Worm (Caenorhabditis elegans) whole organism, young adult: ENCODE data around the gene str-255.
A peak's percentile ranks its signal among the peaks of the same experiment; 100 is the strongest.

Source experiments
- B0035.1 ChIP-seq: sonication (generic microtip); optimal IDR thresholded peaks from 2 replicates; lab custom pipeline; 2016; ENCODE audit warnings: missing genetic modification characterization, mild to moderate bottlenecking, missing compliant biosample characterization, missing genotype, missing genetic modification reagents
- B0336.3 ChIP-seq: fragments of 200-800 bp; sonication (Bioruptor generic); IDR thresholded peaks from 2 replicates; pipeline ENCODE4 v1.3.6; 2022; ENCODE audit warnings: missing genetic modification characterization, missing compliant biosample characterization
- C17E4.6 ChIP-seq: fragments of 200-800 bp; sonication (Bioruptor generic); IDR thresholded peaks from 2 replicates; pipeline ENCODE4 v1.3.6; 2022; ENCODE audit warnings: missing genetic modification reagents, missing genetic modification characterization, missing compliant biosample characterization
- D2030.7 ChIP-seq: fragments of 200-800 bp; sonication (Bioruptor generic); IDR thresholded peaks from 2 replicates; pipeline ENCODE4 v1.3.6; 2022; ENCODE audit warnings: missing genetic modification reagents, missing genetic modification characterization, missing compliant biosample characterization
- K12H6.12 ChIP-seq: fragments of 200-800 bp; sonication (Bioruptor generic); optimal IDR thresholded peaks from 2 replicates; lab custom pipeline; 2018; ENCODE audit warnings: mild to moderate bottlenecking, missing genetic modification characterization, missing compliant biosample characterization
- Y53F4B.3 ChIP-seq: fragments of 200-800 bp; sonication (Bioruptor generic); IDR thresholded peaks from 2 replicates; pipeline ENCODE4 v1.3.6; 2022; ENCODE audit warnings: missing genetic modification reagents, missing genetic modification characterization, missing compliant biosample characterization
- Y53G8AR.9 ChIP-seq: fragments of 200-800 bp; sonication (Bioruptor generic); conservative IDR thresholded peaks from 2 replicates; pipeline ENCODE4 v1.3.6; 2022; ENCODE audit warnings: missing genetic modification reagents, missing genetic modification characterization, missing compliant biosample characterization
- Y56A3A.18 ChIP-seq: fragments of 200-800 bp; sonication (Bioruptor generic); IDR thresholded peaks from 2 replicates; pipeline ENCODE4 v1.3.6; 2022; ENCODE audit warnings: missing genetic modification reagents, missing genetic modification characterization, missing compliant biosample characterization
- Y67H2A.10 ChIP-seq: fragments of 200-800 bp; sonication (Bioruptor generic); conservative IDR thresholded peaks from 2 replicates; pipeline ENCODE4 v1.3.6; 2022; ENCODE audit warnings: missing genetic modification reagents, missing genetic modification characterization, missing compliant biosample characterization
- Y79H2A.3 ChIP-seq: fragments of 200-800 bp; sonication (Bioruptor generic); conservative IDR thresholded peaks from 2 replicates; pipeline ENCODE4 v1.3.6; 2022; ENCODE audit warnings: missing genetic modification reagents, missing genetic modification characterization, missing compliant biosample characterization
- atf-7 ChIP-seq: sonication (generic microtip); optimal IDR thresholded peaks from 2 replicates; lab custom pipeline; 2017; ENCODE audit warnings: mild to moderate bottlenecking, missing genetic modification characterization, missing compliant biosample characterization
- bed-1 ChIP-seq: fragments of 200-800 bp; sonication (Bioruptor generic); IDR thresholded peaks from 2 replicates; pipeline ENCODE4 v1.3.6; 2022; ENCODE audit warnings: missing genetic modification reagents, missing genetic modification characterization, missing compliant biosample characterization
- bed-2 ChIP-seq: fragments of 200-800 bp; sonication (Bioruptor generic); IDR thresholded peaks from 2 replicates; pipeline ENCODE4 v1.3.6; 2022; ENCODE audit warnings: missing genetic modification reagents, missing genetic modification characterization, missing compliant biosample characterization
- ceh-58 ChIP-seq: fragments of 200-800 bp; sonication (Bioruptor generic); IDR thresholded peaks from 2 replicates; pipeline ENCODE4 v1.3.6; 2022; ENCODE audit warnings: missing genetic modification characterization, missing compliant biosample characterization
- ceh-79 ChIP-seq: sonication (generic microtip); optimal IDR thresholded peaks from 2 replicates; lab custom pipeline; 2017; ENCODE audit warnings: mild to moderate bottlenecking, missing genetic modification characterization, missing compliant biosample characterization
- ceh-91 ChIP-seq: fragments of 200-800 bp; sonication (Bioruptor generic); IDR thresholded peaks from 2 replicates; pipeline ENCODE4 v1.3.6; 2022; ENCODE audit warnings: missing genetic modification reagents, missing genetic modification characterization, missing compliant biosample characterization
- die-1 ChIP-seq: sonication (generic microtip); optimal IDR thresholded peaks from 2 replicates; lab custom pipeline; 2016; ENCODE audit warnings: missing genotype, mild to moderate bottlenecking, missing genetic modification characterization, missing compliant biosample characterization
- efl-1 ChIP-seq: fragments of 150-350 bp; optimal IDR thresholded peaks from 2 replicates; lab custom pipeline; 2014; ENCODE audit warnings: missing biosample characterization, missing genetic modification reagents, missing genetic modification characterization
- egl-44 ChIP-seq: fragments of 200-800 bp; sonication (Bioruptor generic); IDR thresholded peaks from 2 replicates; pipeline ENCODE4 v1.3.6; 2022; ENCODE audit warnings: missing genetic modification reagents, missing genetic modification characterization, missing compliant biosample characterization
- egrh-3 ChIP-seq: fragments of 200-800 bp; sonication (Bioruptor generic); IDR thresholded peaks from 2 replicates; pipeline ENCODE4 v1.3.6; 2022; ENCODE audit warnings: missing genetic modification reagents, missing genetic modification characterization, missing compliant biosample characterization
- hlh-12 ChIP-seq: sonication (generic microtip); optimal IDR thresholded peaks from 2 replicates; lab custom pipeline; 2016; ENCODE audit warnings: missing genetic modification characterization, missing compliant biosample characterization
- hlh-26 ChIP-seq: fragments of 200-800 bp; sonication (Bioruptor generic); conservative IDR thresholded peaks from 2 replicates; pipeline ENCODE4 v1.3.6; 2022; ENCODE audit warnings: missing genetic modification reagents, missing genetic modification characterization, missing compliant biosample characterization
- hsf-1 ChIP-seq: fragments of 200-800 bp; sonication (Bioruptor generic); IDR thresholded peaks from 2 replicates; pipeline ENCODE4 v1.3.6; 2022; ENCODE audit warnings: missing genetic modification reagents, missing genetic modification characterization, missing compliant biosample characterization
- lin-40 ChIP-seq: sonication (generic microtip); optimal IDR thresholded peaks from 2 replicates; lab custom pipeline; 2016; ENCODE audit warnings: missing genetic modification characterization, mild to moderate bottlenecking, missing compliant biosample characterization, missing genotype, missing genetic modification reagents
- lsy-27 ChIP-seq: sonication (generic microtip); optimal IDR thresholded peaks from 2 replicates; lab custom pipeline; 2017; ENCODE audit warnings: missing genetic modification characterization, mild to moderate bottlenecking, missing compliant biosample characterization, antibody characterized with exemption, missing genotype, borderline replicate concordance; ENCODE audit not compliant: insufficient read depth
- madf-3 ChIP-seq: fragments of 200-800 bp; sonication (Bioruptor generic); IDR thresholded peaks from 2 replicates; pipeline ENCODE4 v1.3.6; 2022; ENCODE audit warnings: missing genetic modification reagents, missing genetic modification characterization, missing compliant biosample characterization
- madf-8 ChIP-seq: fragments of 200-800 bp; sonication (Bioruptor generic); conservative IDR thresholded peaks from 2 replicates; pipeline ENCODE4 v1.3.6; 2022; ENCODE audit warnings: missing genetic modification reagents, missing genetic modification characterization, missing compliant biosample characterization
- mcd-1 ChIP-seq: fragments of 200-800 bp; sonication (Bioruptor generic); IDR thresholded peaks from 2 replicates; pipeline ENCODE4 v1.3.6; 2022; ENCODE audit warnings: missing genetic modification reagents, missing genetic modification characterization, missing compliant biosample characterization
- mel-28 ChIP-seq: sonication (generic microtip); optimal IDR thresholded peaks from 2 replicates; lab custom pipeline; 2016; ENCODE audit warnings: borderline replicate concordance, mild to moderate bottlenecking, missing genetic modification characterization, missing compliant biosample characterization
- nfyb-1 ChIP-seq: fragments of 200-800 bp; sonication (Bioruptor generic); IDR thresholded peaks from 2 replicates; pipeline ENCODE4 v1.3.6; 2022; ENCODE audit warnings: missing genetic modification reagents, missing genetic modification characterization, missing compliant biosample characterization
- nhr-27 ChIP-seq: fragments of 200-800 bp; sonication (Bioruptor generic); optimal IDR thresholded peaks from 2 replicates; lab custom pipeline; 2018; ENCODE audit warnings: mild to moderate bottlenecking, missing genetic modification characterization, moderate library complexity, missing compliant biosample characterization
- nhr-80 ChIP-seq: sonication (generic microtip); optimal IDR thresholded peaks from 2 replicates; lab custom pipeline; 2016; ENCODE audit warnings: missing genetic modification characterization, missing compliant biosample characterization
- pha-4 ChIP-seq: fragments of 150-350 bp; sonication (generic microtip); optimal IDR thresholded peaks from 2 replicates; lab custom pipeline; 2014; ENCODE audit warnings: missing biosample characterization, missing genetic modification reagents, missing genetic modification characterization
- rcor-1 ChIP-seq: fragments of 200-800 bp; sonication (Bioruptor generic); IDR thresholded peaks from 2 replicates; pipeline ENCODE4 v1.3.6; 2022; ENCODE audit warnings: missing genetic modification reagents, missing genetic modification characterization, missing compliant biosample characterization
- rec-8 ChIP-seq, 2 experiments: sonication (generic microtip); optimal IDR thresholded peaks; 2 replicates each; lab custom pipeline; 2016; ENCODE audit warnings: mild to moderate bottlenecking in 2 of 2, missing genetic modification characterization in 2 of 2, missing genetic modification reagents in 2 of 2, missing genotype in 2 of 2, missing biosample characterization in 1 of 2, missing compliant biosample characterization in 1 of 2, moderate library complexity in 1 of 2
- sea-2 ChIP-seq: fragments of 200-800 bp; sonication (Bioruptor generic); IDR thresholded peaks from 2 replicates; pipeline ENCODE4 v1.3.6; 2022; ENCODE audit warnings: missing genetic modification characterization, missing compliant biosample characterization
- snpc-1.3 ChIP-seq: sonication (generic microtip); optimal IDR thresholded peaks from 2 replicates; lab custom pipeline; 2017; ENCODE audit warnings: missing genetic modification characterization, mild to moderate bottlenecking, missing compliant biosample characterization, antibody characterized with exemption, moderate library complexity, missing genotype, missing genetic modification reagents; ENCODE audit not compliant: insufficient read depth
- snpc-3.4 ChIP-seq: sonication (generic microtip); optimal IDR thresholded peaks from 2 replicates; lab custom pipeline; 2017; ENCODE audit warnings: missing genetic modification characterization, mild to moderate bottlenecking, missing compliant biosample characterization, antibody characterized with exemption, moderate library complexity, missing genotype, missing genetic modification reagents
- snpc-4 ChIP-seq, 5 experiments: fragments of 150-350 bp in 1 of 5; sonication (generic microtip) in 4 of 5; optimal IDR thresholded peaks; 2 replicates each; lab custom pipeline; 2014 to 2018; ENCODE audit warnings: missing genetic modification characterization in 5 of 5, missing biosample characterization in 3 of 5, antibody characterized with exemption in 2 of 5, mild to moderate bottlenecking in 2 of 5, missing compliant biosample characterization in 2 of 5, missing genotype in 2 of 5, moderate library complexity in 2 of 5, missing genetic modification reagents in 1 of 5
- tbp1 ChIP-seq: fragments of 200-800 bp; sonication (Bioruptor generic); optimal IDR thresholded peaks from 2 replicates; lab custom pipeline; 2018; ENCODE audit warnings: mild to moderate bottlenecking, missing genetic modification characterization, missing compliant biosample characterization
- tlf-1 ChIP-seq: fragments of 200-800 bp; sonication (Bioruptor generic); optimal IDR thresholded peaks from 2 replicates; lab custom pipeline; 2018; ENCODE audit warnings: mild to moderate bottlenecking, missing genetic modification characterization, missing compliant biosample characterization
- unc-62 ChIP-seq: fragments of 150-350 bp; optimal IDR thresholded peaks from 2 replicates; lab custom pipeline; 2014; ENCODE audit warnings: missing biosample characterization, missing genetic modification reagents, missing genetic modification characterization
- xnd-1 ChIP-seq: sonication (generic microtip); optimal IDR thresholded peaks from 2 replicates; lab custom pipeline; 2016; ENCODE audit warnings: missing genotype, missing genetic modification reagents, missing genetic modification characterization, missing compliant biosample characterization
- zfh-2 ChIP-seq: fragments of 200-800 bp; sonication (Bioruptor generic); conservative IDR thresholded peaks from 2 replicates; pipeline ENCODE4 v1.3.6; 2022; ENCODE audit warnings: missing genetic modification reagents, missing genetic modification characterization, missing compliant biosample characterization
- zim-3 ChIP-seq: sonication (generic microtip); optimal IDR thresholded peaks from 2 replicates; lab custom pipeline; 2017; ENCODE audit warnings: mild to moderate bottlenecking, missing genetic modification characterization, moderate library complexity, missing compliant biosample characterization
- ztf-18 ChIP-seq: sonication (generic microtip); optimal IDR thresholded peaks from 2 replicates; lab custom pipeline; 2016; ENCODE audit warnings: missing genotype, mild to moderate bottlenecking, missing genetic modification characterization, missing compliant biosample characterization
- ztf-22 ChIP-seq: fragments of 200-800 bp; sonication (Bioruptor generic); optimal IDR thresholded peaks from 2 replicates; lab custom pipeline; 2018; ENCODE audit warnings: mild to moderate bottlenecking, missing genetic modification characterization, moderate library complexity, missing compliant biosample characterization
- ztf-28 ChIP-seq: fragments of 200-800 bp; sonication (Bioruptor generic); IDR thresholded peaks from 2 replicates; pipeline ENCODE4 v1.3.6; 2022; ENCODE audit warnings: missing genetic modification reagents, missing genetic modification characterization, missing compliant biosample characterization
- ztf-3 ChIP-seq: fragments of 200-800 bp; sonication (Bioruptor generic); optimal IDR thresholded peaks from 2 replicates; lab custom pipeline; 2018; ENCODE audit warnings: mild to moderate bottlenecking, missing genetic modification characterization, missing compliant biosample characterization

The str-255 gene

ce11 chrV:2133512-2133911 is 30.1 kb downstream of the str-255 start (continued):
- no peak for TF ChIP-seq B0035.1 (tag; lab: Kevin White, UChicago)
- TF ChIP-seq snpc-3.4 (tag; lab: Kevin White, UChicago): no peak
- TF ChIP-seq egrh-3: peak; percentile 31; the same call in 1 of the 2 replicates
- TF ChIP-seq madf-3 (GFP tag; lab: Robert Waterston, UW): no peak
- no peak for TF ChIP-seq xnd-1 (tag; lab: Kevin White, UChicago)
- no peak for TF ChIP-seq tlf-1 (GFP tag; lab: Kevin White, UChicago)
- peak; percentile 7 for TF ChIP-seq nhr-80 (tag; lab: Kevin White, UChicago)
- TF ChIP-seq nhr-27: no peak
- peak; percentile 21 for TF ChIP-seq lin-40 (tag; lab: Kevin White, UChicago)
- TF ChIP-seq mel-28 (tag; lab: Kevin White, UChicago): no peak
- TF ChIP-seq efl-1 (GFP tag; lab: Kevin White, UChicago): no peak
- TF ChIP-seq tbp1: no peak
- TF ChIP-seq ceh-79 (tag; lab: Kevin White, UChicago): no peak
- no peak for TF ChIP-seq D2030.7 (GFP tag; lab: Robert Waterston, UW)
- TF ChIP-seq lsy-27 (tag; lab: Kevin White, UChicago): no peak
- no peak for TF ChIP-seq ztf-3 (GFP tag; lab: Kevin White, UChicago)
- no peak for TF ChIP-seq ztf-22
- TF ChIP-seq Y53F4B.3 (GFP tag; lab: Robert Waterston, UW): no peak
- TF ChIP-seq bed-2 (GFP tag; lab: Robert Waterston, UW): no peak
- peak; percentile 70 for TF ChIP-seq K12H6.12 (tag; lab: Kevin White, UChicago)
- no peak for TF ChIP-seq rec-8 (tag; optimal IDR thresholded peaks at IDR 0.05; lab: Kevin White, UChicago)
- TF ChIP-seq Y67H2A.10 (GFP tag; lab: Robert Waterston, UW): no peak
- no peak for TF ChIP-seq Y53G8AR.9
- no peak for TF ChIP-seq C17E4.6 (GFP tag; lab: Robert Waterston, UW)
- no peak for TF ChIP-seq ceh-58 (GFP tag; lab: Robert Waterston, UW)
- no peak for TF ChIP-seq ceh-91 (GFP tag; lab: Robert Waterston, UW)
- no peak for TF ChIP-seq B0336.3 (GFP tag; lab: Robert Waterston, UW)
- TF ChIP-seq bed-1 (GFP tag; lab: Robert Waterston, UW): no peak
- peak; percentile 45 for TF ChIP-seq atf-7
- no peak for TF ChIP-seq zim-3 (tag; lab: Kevin White, UChicago)
- TF ChIP-seq snpc-1.3 (tag; lab: Kevin White, UChicago): no peak
- no peak for TF ChIP-seq Y79H2A.3 (GFP tag; lab: Robert Waterston, UW)

- no peak for TF ChIP-seq egl-44
- no peak for TF ChIP-seq hlh-12 (tag; lab: Kevin White, UChicago)
- no peak for TF ChIP-seq Y56A3A.18 (GFP tag; lab: Robert Waterston, UW)
- TF ChIP-seq sea-2: 0 out of 2 replicates have a peak, but pooled peaks have one; percentile 18
- TF ChIP-seq nfyb-1 (GFP tag; lab: Robert Waterston, UW): peak; percentile 19; the same call in 1 of the 2 replicates
- no peak for TF ChIP-seq snpc-4 (GFP tag; optimal IDR thresholded peaks at IDR 0.05; lab: Kevin White, UChicago)
- no peak for TF ChIP-seq snpc-4 (tag; optimal IDR thresholded peaks at IDR 0.05; lab: Kevin White, UChicago)
- no peak for TF ChIP-seq pha-4 (tag; lab: Kevin White, UChicago)
- no peak for TF ChIP-seq rcor-1
- TF ChIP-seq hlh-26 (GFP tag; lab: Robert Waterston, UW): no peak
- no peak for TF ChIP-seq Y79H2A.3 (GFP tag; lab: Robert Waterston, UW)
- TF ChIP-seq madf-8 (GFP tag; lab: Robert Waterston, UW): no peak
- peak; percentile 56; the same call in 1 of the 2 replicates for TF ChIP-seq zfh-2 (GFP tag; lab: Robert Waterston, UW)
- no peak for TF ChIP-seq mcd-1 (GFP tag; lab: Robert Waterston, UW)
- no peak for TF ChIP-seq ztf-18 (tag; lab: Kevin White, UChicago)
- TF ChIP-seq ztf-28 (GFP tag; lab: Robert Waterston, UW): no peak
- TF ChIP-seq die-1 (tag; lab: Kevin White, UChicago): no peak
- no peak for TF ChIP-seq hsf-1
- no peak for TF ChIP-seq unc-62 (GFP tag; lab: Kevin White, UChicago)
Observed at ce11 chrV:2132675-2133074, 31.0 kb downstream of the str-255 start.
